Fruit fly (Drosophila melanogaster) ovary, adult (tissue): Measurements from ENCODE around the gene Gr64b.
A peak's percentile ranks its signal among the peaks of the same experiment; 100 is the strongest.

Experiments used
- CG17801 ChIP-seq: fragments of 200-800 bp; optimal IDR thresholded peaks from 2 replicates; lab custom pipeline; 2019; ENCODE audit warnings: missing biosample characterization, mild to moderate bottlenecking, missing genetic modification characterization, moderate library complexity; ENCODE audit not compliant: partially characterized antibody

The Gr64b gene

DNA sequence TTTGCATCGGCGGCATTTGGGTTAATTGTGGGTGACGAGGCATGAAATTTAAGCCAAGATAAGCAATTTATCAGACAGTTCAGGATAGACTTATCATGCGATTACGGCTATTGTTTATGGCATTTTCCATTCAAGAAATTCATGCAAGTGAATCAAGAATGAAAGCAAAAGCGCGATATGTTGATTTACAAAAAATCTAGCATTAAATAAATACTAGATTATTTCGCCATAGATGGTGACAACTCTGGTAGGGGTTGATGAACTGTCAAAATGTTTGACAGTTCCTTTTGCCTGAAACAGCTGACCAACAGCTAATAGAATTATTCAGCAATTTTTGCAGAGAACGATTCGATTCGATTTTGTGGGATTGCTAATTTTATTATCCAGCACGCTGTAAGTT is 40.7 kb downstream of the Gr64b start, which contains the start of gene CG32259:
TSS of gene CG32259 (plus strand) at position 301 of the 400 bp plus-strand sequence.
- no peak for TF ChIP-seq CG17801

DNA sequence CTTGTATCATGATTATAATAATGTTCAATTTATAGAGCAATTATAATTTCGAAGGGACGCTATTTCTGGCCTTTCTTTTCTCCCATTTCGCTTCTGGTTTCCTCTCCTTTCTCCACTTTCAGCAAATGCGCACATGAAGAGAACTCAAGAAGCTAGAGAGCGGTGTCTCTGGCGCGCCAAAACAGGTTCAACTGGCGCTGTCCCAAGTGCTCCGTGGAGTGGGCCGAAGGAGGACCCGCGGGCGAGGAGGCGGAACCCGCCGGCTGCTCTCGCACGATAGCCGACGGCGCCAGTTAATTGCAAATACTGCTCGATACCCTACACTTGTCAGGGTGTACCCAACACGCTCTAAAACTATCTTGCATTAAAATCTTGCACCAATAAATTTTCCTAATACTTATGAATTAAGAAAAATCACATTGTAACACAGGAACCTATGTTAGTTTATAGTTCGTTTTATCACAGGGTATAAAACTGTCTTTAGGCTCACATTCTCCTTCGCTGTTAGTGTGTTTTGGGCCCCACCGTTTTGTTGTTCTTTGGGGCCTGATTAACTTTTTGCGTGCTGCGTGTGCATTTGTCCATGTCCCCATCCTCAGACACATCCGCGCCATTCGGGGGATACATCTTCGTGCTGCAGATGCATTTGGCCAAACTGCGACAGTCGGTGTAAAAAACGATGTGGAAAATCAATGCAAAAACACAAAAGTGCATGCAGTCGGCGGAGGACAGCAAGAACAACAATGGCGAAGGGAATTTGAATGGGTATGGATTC is 42.0 kb downstream of the Gr64b start:
- peak; percentile 65 for TF ChIP-seq CG17801

DNA sequence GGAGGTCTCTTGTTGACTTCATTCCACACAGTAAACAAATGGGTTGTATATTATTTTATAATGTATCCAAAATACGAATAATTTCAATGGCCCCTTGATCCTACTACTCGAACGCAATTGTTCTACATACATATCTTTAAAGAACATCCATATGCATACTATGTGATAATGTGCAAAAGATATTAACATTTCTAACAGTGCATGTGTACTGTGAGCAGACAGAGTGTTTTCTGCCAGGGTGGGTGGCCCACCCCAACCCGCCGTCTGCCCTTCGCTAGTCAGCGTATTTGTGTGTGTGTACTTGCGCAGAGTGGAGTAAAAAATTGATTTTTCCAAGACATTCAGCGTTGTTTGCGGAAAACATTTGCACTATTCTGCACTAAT is 42.6 kb downstream of the Gr64b start:
- no peak for TF ChIP-seq CG17801

DNA sequence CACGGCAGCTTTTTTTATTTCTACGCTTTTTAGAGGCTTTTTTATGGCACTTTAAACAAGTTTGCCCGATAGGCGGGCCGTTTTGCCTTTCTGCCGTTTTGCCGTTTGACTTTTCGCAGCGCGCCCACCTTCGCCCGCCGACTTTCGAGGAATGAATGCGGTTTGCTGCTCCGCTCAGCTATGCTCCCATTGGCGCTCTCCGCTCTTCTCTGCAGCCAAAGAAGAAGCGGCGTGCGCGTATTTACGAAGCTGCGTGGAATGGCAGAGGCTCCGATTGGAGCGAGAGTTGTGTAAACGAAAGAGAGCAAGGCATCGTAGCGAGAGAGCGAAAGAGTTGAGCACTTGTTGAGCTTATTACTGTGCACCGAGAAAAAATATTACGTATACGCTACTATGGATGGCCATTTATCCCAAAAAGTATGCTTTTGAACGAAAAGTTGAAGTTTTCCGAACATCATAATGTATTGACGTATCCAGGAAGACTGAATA is 43.2 kb downstream of the Gr64b start, which contains the start of gene wit:
TSS of gene wit (minus strand) at position 157 of the 489 bp plus-strand sequence.
- peak; percentile 66 for TF ChIP-seq CG17801

DNA sequence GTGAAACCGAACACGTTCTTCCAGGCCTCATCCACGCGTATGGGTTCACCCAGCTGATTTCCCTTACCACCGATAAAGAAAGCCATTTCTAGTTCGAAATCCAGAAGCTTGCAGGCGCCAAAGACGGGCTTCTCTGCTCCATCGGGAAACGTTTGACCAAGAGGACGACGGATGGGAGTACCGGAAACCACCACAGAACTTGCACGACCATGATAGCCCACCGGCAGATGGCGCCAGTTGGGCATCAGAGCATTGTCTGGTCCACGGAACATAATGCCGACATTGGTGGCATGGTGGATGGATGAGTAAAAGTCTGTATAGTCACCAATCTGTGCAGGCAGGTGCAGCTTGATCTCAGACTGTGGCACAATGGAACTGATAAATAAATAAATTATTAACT is 44.3 kb downstream of the Gr64b start:
- no peak for TF ChIP-seq CG17801

- no peak for TF ChIP-seq CG17801
These were observed 45.4 kb downstream of the Gr64b start, which contains the start of gene Faa for dm6 chr3L:4073755-4074154. Faa (minus strand) TSS chr3L:4073954.

- no peak for TF ChIP-seq CG17801
These were observed 48.5 kb downstream of the Gr64b start for dm6 chr3L:4076907-4077306.

DNA sequence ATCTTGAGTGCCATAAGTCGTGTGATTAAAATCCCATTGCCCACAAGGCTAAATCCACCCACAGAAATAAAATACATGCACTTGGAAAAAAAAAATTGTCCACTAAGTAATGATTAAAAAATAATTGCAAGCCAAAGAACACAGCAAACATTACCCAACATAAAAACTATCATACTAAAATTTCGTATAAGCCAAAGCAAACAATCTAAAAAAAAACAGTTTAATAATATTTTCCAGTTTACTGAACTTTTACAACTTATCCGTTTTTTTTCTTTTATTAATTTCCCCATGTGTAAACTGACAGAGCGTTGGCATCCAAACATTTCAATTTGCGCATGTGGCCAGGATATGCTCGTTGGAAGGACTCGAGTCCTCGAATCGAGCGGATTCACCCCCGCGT is 51.9 kb downstream of the Gr64b start:
- no peak for TF ChIP-seq CG17801

- TF ChIP-seq CG17801, result no peak
These were observed 52.8 kb downstream of the Gr64b start for dm6 chr3L:4081243-4081642.
